Worm (Caenorhabditis elegans) whole organism, young adult: ENCODE results near the gene cdl-1.

Experiments
- B0261.1 ChIP-seq: sonication (generic microtip); optimal IDR thresholded peaks from 2 replicates; lab custom pipeline; 2016; ENCODE audit warnings: mild to moderate bottlenecking, missing genetic modification characterization, moderate library complexity, missing compliant biosample characterization
- F33H1.4 ChIP-seq: fragments of 200-800 bp; sonication (Bioruptor generic); IDR thresholded peaks from 2 replicates; pipeline ENCODE4 v1.3.6; 2022; ENCODE audit warnings: missing genetic modification reagents, missing genetic modification characterization, missing compliant biosample characterization
- F39B2.1 ChIP-seq: fragments of 200-800 bp; sonication (Bioruptor generic); IDR thresholded peaks from 2 replicates; pipeline ENCODE4 v1.3.6; 2022; ENCODE audit warnings: missing genetic modification reagents, missing genetic modification characterization, missing compliant biosample characterization
- ZK185.1 ChIP-seq: sonication (generic microtip); optimal IDR thresholded peaks from 2 replicates; lab custom pipeline; 2016; ENCODE audit warnings: mild to moderate bottlenecking, missing genetic modification characterization, missing compliant biosample characterization; ENCODE audit not compliant: poor library complexity, severe bottlenecking
- aptf-2 ChIP-seq: fragments of 200-800 bp; sonication (Bioruptor generic); conservative IDR thresholded peaks from 2 replicates; pipeline ENCODE4 v1.3.6; 2022; ENCODE audit warnings: missing genetic modification reagents, missing genetic modification characterization, missing compliant biosample characterization
- bed-2 ChIP-seq: fragments of 200-800 bp; sonication (Bioruptor generic); IDR thresholded peaks from 2 replicates; pipeline ENCODE4 v1.3.6; 2022; ENCODE audit warnings: missing genetic modification reagents, missing genetic modification characterization, missing compliant biosample characterization
- cebp-1 ChIP-seq, 2 experiments: fragments of 200-800 bp in 1 of 2; sonication (Bioruptor generic) in 1 of 2; sonication (generic microtip) in 1 of 2; IDR thresholded peaks in 1 of 2; optimal IDR thresholded peaks in 1 of 2; 2 replicates each; pipeline versions ENCODE4 v1.3.6 to Lab custom; 2017 to 2022; ENCODE audit warnings: missing compliant biosample characterization in 2 of 2, missing genetic modification characterization in 2 of 2, mild to moderate bottlenecking in 1 of 2, missing genetic modification reagents in 1 of 2, moderate library complexity in 1 of 2
- die-1 ChIP-seq: sonication (generic microtip); optimal IDR thresholded peaks from 2 replicates; lab custom pipeline; 2016; ENCODE audit warnings: missing genotype, mild to moderate bottlenecking, missing genetic modification characterization, missing compliant biosample characterization
- efl-1 ChIP-seq: fragments of 150-350 bp; optimal IDR thresholded peaks from 2 replicates; lab custom pipeline; 2014; ENCODE audit warnings: missing biosample characterization, missing genetic modification reagents, missing genetic modification characterization
- egrh-3 ChIP-seq: fragments of 200-800 bp; sonication (Bioruptor generic); IDR thresholded peaks from 2 replicates; pipeline ENCODE4 v1.3.6; 2022; ENCODE audit warnings: missing genetic modification reagents, missing genetic modification characterization, missing compliant biosample characterization
- fkh-3 ChIP-seq: sonication (generic microtip); optimal IDR thresholded peaks from 2 replicates; lab custom pipeline; 2016; ENCODE audit warnings: mild to moderate bottlenecking, missing genetic modification characterization, missing compliant biosample characterization
- hlh-12 ChIP-seq: sonication (generic microtip); optimal IDR thresholded peaks from 2 replicates; lab custom pipeline; 2016; ENCODE audit warnings: missing genetic modification characterization, missing compliant biosample characterization
- hmg-1.2 ChIP-seq: fragments of 200-800 bp; sonication (Bioruptor generic); IDR thresholded peaks from 2 replicates; pipeline ENCODE4 v1.3.6; 2022; ENCODE audit warnings: missing genetic modification reagents, missing genetic modification characterization, missing compliant biosample characterization
- hmg-20 ChIP-seq: fragments of 200-800 bp; sonication (Bioruptor generic); IDR thresholded peaks from 2 replicates; pipeline ENCODE4 v1.3.6; 2022; ENCODE audit warnings: missing genetic modification reagents, missing genetic modification characterization, missing compliant biosample characterization
- hrde-1 ChIP-seq: sonication (generic microtip); optimal IDR thresholded peaks from 2 replicates; lab custom pipeline; 2016; ENCODE audit warnings: missing genetic modification characterization, mild to moderate bottlenecking, missing compliant biosample characterization, moderate library complexity, missing genotype, missing genetic modification reagents, borderline replicate concordance
- hsf-1 ChIP-seq: fragments of 200-800 bp; sonication (Bioruptor generic); IDR thresholded peaks from 2 replicates; pipeline ENCODE4 v1.3.6; 2022; ENCODE audit warnings: missing genetic modification reagents, missing genetic modification characterization, missing compliant biosample characterization
- lin-40 ChIP-seq: sonication (generic microtip); optimal IDR thresholded peaks from 2 replicates; lab custom pipeline; 2016; ENCODE audit warnings: missing genetic modification characterization, mild to moderate bottlenecking, missing compliant biosample characterization, missing genotype, missing genetic modification reagents
- lin-54 ChIP-seq: fragments of 200-800 bp; sonication (Bioruptor generic); optimal IDR thresholded peaks from 2 replicates; lab custom pipeline; 2018; ENCODE audit warnings: mild to moderate bottlenecking, missing genetic modification characterization, missing compliant biosample characterization
- madf-10 ChIP-seq: sonication (generic microtip); optimal IDR thresholded peaks from 2 replicates; lab custom pipeline; 2016; ENCODE audit warnings: mild to moderate bottlenecking, missing genetic modification characterization, missing compliant biosample characterization
- pha-4 ChIP-seq: fragments of 150-350 bp; sonication (generic microtip); optimal IDR thresholded peaks from 2 replicates; lab custom pipeline; 2014; ENCODE audit warnings: missing biosample characterization, missing genetic modification reagents, missing genetic modification characterization
- rcor-1 ChIP-seq: fragments of 200-800 bp; sonication (Bioruptor generic); IDR thresholded peaks from 2 replicates; pipeline ENCODE4 v1.3.6; 2022; ENCODE audit warnings: missing genetic modification reagents, missing genetic modification characterization, missing compliant biosample characterization
- rec-8 ChIP-seq, 2 experiments: sonication (generic microtip); optimal IDR thresholded peaks; 2 replicates each; lab custom pipeline; 2016; ENCODE audit warnings: mild to moderate bottlenecking in 2 of 2, missing genetic modification characterization in 2 of 2, missing genetic modification reagents in 2 of 2, missing genotype in 2 of 2, missing biosample characterization in 1 of 2, missing compliant biosample characterization in 1 of 2, moderate library complexity in 1 of 2
- snpc-4 ChIP-seq, 5 experiments: fragments of 150-350 bp in 1 of 5; sonication (generic microtip) in 4 of 5; optimal IDR thresholded peaks; 2 replicates each; lab custom pipeline; 2014 to 2018; ENCODE audit warnings: missing genetic modification characterization in 5 of 5, missing biosample characterization in 3 of 5, antibody characterized with exemption in 2 of 5, mild to moderate bottlenecking in 2 of 5, missing compliant biosample characterization in 2 of 5, missing genotype in 2 of 5, moderate library complexity in 2 of 5, missing genetic modification reagents in 1 of 5
- somi-1 ChIP-seq: fragments of 200-800 bp; sonication (Bioruptor generic); optimal IDR thresholded peaks from 2 replicates; lab custom pipeline; 2018; ENCODE audit warnings: mild to moderate bottlenecking, missing genetic modification characterization, missing compliant biosample characterization
- tbp1 ChIP-seq: fragments of 200-800 bp; sonication (Bioruptor generic); optimal IDR thresholded peaks from 2 replicates; lab custom pipeline; 2018; ENCODE audit warnings: mild to moderate bottlenecking, missing genetic modification characterization, missing compliant biosample characterization
- unc-62 ChIP-seq: fragments of 150-350 bp; optimal IDR thresholded peaks from 2 replicates; lab custom pipeline; 2014; ENCODE audit warnings: missing biosample characterization, missing genetic modification reagents, missing genetic modification characterization
- zfh-2 ChIP-seq: fragments of 200-800 bp; sonication (Bioruptor generic); conservative IDR thresholded peaks from 2 replicates; pipeline ENCODE4 v1.3.6; 2022; ENCODE audit warnings: missing genetic modification reagents, missing genetic modification characterization, missing compliant biosample characterization
- ztf-3 ChIP-seq: fragments of 200-800 bp; sonication (Bioruptor generic); optimal IDR thresholded peaks from 2 replicates; lab custom pipeline; 2018; ENCODE audit warnings: mild to moderate bottlenecking, missing genetic modification characterization, missing compliant biosample characterization

The cdl-1 gene

DNA sequence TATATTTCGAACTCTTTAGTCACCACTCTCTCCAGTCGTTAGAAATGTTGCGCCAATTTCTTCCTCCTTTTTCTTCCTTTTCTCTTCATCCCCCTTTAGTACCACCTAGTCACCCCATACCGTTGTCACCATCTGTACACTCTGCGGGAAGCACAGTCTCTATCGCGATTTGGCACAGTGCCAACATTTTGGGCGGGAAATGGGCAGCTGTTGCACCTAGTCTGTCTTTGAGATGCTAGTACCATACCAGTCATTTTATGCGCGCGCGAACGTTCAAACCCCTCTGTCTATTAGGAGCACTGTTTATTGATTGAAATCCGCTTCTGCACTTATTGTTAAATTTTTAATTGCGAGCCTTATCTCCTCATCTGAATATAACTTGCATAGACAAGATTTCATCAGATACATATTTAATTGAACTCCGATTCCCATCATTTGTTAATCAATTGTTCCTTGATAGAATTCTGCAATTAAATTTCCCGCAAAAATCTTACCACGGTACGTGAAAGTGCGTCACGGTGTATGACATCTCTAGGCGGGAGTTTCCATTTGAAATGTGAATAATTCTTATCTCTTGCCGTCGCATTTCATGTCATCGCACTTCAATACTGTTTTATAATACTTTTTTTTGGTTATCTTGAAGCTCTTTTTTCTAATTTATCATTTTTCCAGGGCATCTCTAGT lies at the start of gene cdl-1 (continued):
- TF ChIP-seq pha-4 (tag; lab: Kevin White, UChicago) (peak; percentile 52), B0261.1 (tag; lab: Kevin White, UChicago) (no peak), rec-8 (tag; optimal IDR thresholded peaks at IDR 0.05; lab: Kevin White, UChicago) (no peak), efl-1 (GFP tag; lab: Kevin White, UChicago) (peak; percentile 78), unc-62 (GFP tag; lab: Kevin White, UChicago) (no peak), rcor-1 (GFP tag; lab: Robert Waterston, UW) (no peak), hrde-1 (tag; lab: Kevin White, UChicago) (no peak), hmg-20 (GFP tag; lab: Robert Waterston, UW) (no peak), egrh-3 (no peak), lin-54 (GFP tag; lab: Kevin White, UChicago) (peak; percentile 85)

DNA sequence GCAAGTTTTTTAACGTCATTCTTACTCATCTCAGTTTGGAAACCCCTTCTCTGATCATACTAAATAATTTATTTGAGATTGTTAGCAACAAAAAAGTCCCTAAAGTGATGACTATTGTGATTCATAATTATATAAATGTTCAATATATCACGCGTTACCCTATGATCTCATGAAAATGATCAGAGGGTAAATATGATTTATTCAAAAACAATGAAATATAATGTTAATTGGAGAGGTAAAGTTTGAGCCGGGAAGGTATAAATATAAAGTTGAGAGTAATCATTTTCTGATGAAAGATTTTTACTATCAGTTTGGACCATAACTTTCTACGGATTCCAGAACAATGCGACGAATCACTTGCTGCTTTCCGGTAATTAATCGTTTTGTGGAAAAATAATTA lies 48.2 kb upstream of the cdl-1 start, which contains the start of gene C52A11.3:
Gene C52A11.3 (plus strand): TSS at position 301 of the 400 bp plus-strand sequence.
- no peak for TF ChIP-seq tbp1 (GFP tag; lab: Kevin White, UChicago)
- TF ChIP-seq aptf-2: no peak
- no peak for TF ChIP-seq snpc-4 (GFP tag; optimal IDR thresholded peaks at IDR 0.05; lab: Kevin White, UChicago)
- TF ChIP-seq snpc-4 (tag; optimal IDR thresholded peaks at IDR 0.05; lab: Kevin White, UChicago): no peak
- no peak for TF ChIP-seq unc-62 (GFP tag; lab: Kevin White, UChicago)
- TF ChIP-seq hlh-12 (tag; lab: Kevin White, UChicago): no peak
- no peak for TF ChIP-seq lin-40 (tag; lab: Kevin White, UChicago)
- no peak for TF ChIP-seq hrde-1 (tag; lab: Kevin White, UChicago)
- no peak for TF ChIP-seq die-1 (tag; lab: Kevin White, UChicago)
- TF ChIP-seq, all 124 proteins: peak for 0

DNA sequence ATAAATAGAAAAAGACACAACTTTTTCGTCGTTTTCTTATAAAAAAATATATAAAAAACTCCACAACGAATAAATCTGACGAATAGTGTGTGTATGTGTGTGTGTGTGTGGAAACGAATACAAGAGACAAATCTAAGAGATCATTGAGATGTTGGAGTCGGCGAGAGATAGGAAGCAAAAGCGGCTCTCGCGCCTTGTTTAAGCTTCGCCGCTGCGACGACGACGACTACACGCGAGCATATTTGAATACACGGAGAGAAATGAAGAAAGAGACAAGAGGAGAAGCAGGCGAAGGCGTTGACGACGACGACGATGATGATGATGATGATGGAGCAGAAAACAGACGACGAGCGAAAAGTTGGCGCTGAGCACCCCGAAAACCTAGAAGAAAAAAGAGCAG lies 40.5 kb upstream of the cdl-1 start:
- TF ChIP-seq F39B2.1 (GFP tag; lab: Robert Waterston, UW) (no peak), fkh-3 (tag; lab: Kevin White, UChicago) (no peak), cebp-1 (GFP tag; IDR thresholded peaks at IDR 0.05; lab: Robert Waterston, UW) (no peak), cebp-1 (tag; optimal IDR thresholded peaks at IDR 0.05; lab: Kevin White, UChicago) (peak; percentile 8), zfh-2 (peak; percentile 45), madf-10 (tag; lab: Kevin White, UChicago) (peak; percentile 59), hmg-1.2 (peak; percentile 23; the same call in 1 of the 2 replicates)
- TF ChIP-seq, all 124 proteins: peak for 4

DNA sequence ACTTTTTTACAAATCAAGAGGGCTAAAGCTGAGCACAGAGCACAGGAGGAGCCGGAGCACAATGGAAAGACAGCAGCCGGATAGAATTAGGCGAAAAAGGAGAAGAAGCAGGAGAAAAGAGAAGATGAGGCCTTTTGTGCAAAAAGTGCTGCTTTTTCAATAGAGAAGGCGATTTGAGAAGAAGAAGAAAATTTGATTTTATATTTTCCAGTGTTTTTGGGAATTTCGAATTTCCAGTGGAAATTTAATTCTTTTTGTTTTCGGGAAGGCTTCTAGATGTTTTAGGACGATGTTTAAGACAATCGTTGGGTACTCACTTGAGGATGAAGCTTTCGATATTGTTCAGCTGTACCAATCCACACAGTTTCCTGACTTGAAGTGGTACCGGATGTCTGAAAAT lies 31.6 kb upstream of the cdl-1 start:
- TF ChIP-seq bed-2 (no peak), ZK185.1 (tag; lab: Kevin White, UChicago) (no peak), fkh-3 (tag; lab: Kevin White, UChicago) (no peak), madf-10 (tag; lab: Kevin White, UChicago) (no peak), somi-1 (no peak)
- TF ChIP-seq, all 124 proteins: peak for 0

DNA sequence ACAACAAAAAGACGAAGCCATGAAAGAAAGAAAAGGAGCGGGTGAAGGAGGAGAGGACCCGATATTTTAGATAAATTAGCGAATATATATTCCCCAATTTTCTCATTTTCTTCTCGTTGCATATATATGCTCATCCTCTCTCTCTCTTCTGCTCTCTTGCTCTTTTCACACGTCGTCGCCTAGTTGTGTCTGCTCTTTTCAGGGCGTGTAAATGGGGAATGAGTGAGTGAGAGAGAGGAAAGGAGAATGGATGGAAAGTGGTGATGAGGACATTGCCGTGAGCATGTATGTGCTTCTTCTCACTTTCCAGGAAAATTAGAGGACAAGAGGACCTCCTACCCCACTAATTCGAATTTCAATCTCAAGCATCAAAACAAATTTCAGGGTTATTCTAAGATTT lies 29.8 kb upstream of the cdl-1 start:
- TF ChIP-seq ztf-3 (GFP tag; lab: Kevin White, UChicago) (no peak), F33H1.4 (GFP tag; lab: Robert Waterston, UW) (no peak), hsf-1 (GFP tag; lab: Robert Waterston, UW) (no peak)
- TF ChIP-seq, all 124 proteins: peak for 0
